Worm (Caenorhabditis elegans): Measurements from ENCODE around the gene C34F6.12.

- TF ChIP-seq egl-27 (tag; optimal IDR thresholded peaks at IDR 0.05) = no peak
- no peak for TF ChIP-seq unc-62 (GFP tag; optimal IDR thresholded peaks at IDR 0.05)
- no peak for TF ChIP-seq aly-2 (tag; optimal IDR thresholded peaks at IDR 0.05)
- no peak for TF ChIP-seq elt-2 (tag; optimal IDR thresholded peaks at IDR 0.05)
- no peak for TF ChIP-seq daf-12 (tag; optimal IDR thresholded peaks at IDR 0.05)
- no peak for TF ChIP-seq tbx-2 (tag; optimal IDR thresholded peaks at IDR 0.05)
- TF ChIP-seq fkh-10 (GFP tag; optimal IDR thresholded peaks at IDR 0.05) = no peak
These were observed 3.8 kb downstream of the C34F6.12 start, which contains the start of gene C34F6.9 for ce11 chrX:11222597-11223218.
